Fruit fly (Drosophila melanogaster): ENCODE data around the gene TfIIA-L.
A peak's percentile ranks its signal among the peaks of the same experiment; 100 is the strongest.

TfIIA-L gene

DNA sequence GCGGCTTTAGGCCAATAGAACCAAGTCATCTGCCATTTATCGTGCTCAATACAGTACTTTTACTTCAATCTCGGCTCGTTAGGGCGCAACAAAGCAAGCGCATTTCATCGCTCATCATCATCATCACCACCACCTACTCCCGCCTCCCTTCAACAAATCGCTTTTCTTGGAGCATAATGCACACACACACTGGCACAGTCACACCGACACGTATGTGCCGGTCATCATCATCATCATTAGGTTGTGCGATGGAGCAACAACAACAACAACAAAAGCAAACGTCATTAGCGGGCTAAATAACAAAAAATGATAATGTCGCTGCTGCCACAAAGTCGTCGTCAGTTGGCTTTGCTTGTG, 5.5 kb upstream of the TfIIA-L start (continued):
- no peak for TF ChIP-seq CG1529 (GFP tag; optimal IDR thresholded peaks at IDR 0.05)
- TF ChIP-seq CG34422 (GFP tag; IDR thresholded peaks at IDR 0.05) = peak; percentile 56; the same call in 2 of the 3 replicates
- TF ChIP-seq Myb (GFP tag; optimal IDR thresholded peaks at IDR 0.05) = peak; percentile 47
- no peak for TF ChIP-seq dan (GFP tag; IDR thresholded peaks at IDR 0.05)
- no peak for TF ChIP-seq mld (GFP tag; IDR thresholded peaks at IDR 0.05; ENCODE audit: partially characterized antibody)
- no peak for TF ChIP-seq Ptx1 (GFP tag; IDR thresholded peaks at IDR 0.05)
- no peak for TF ChIP-seq lmd (GFP tag; IDR thresholded peaks at IDR 0.05)
- no peak for TF ChIP-seq dpn (GFP tag; optimal IDR thresholded peaks at IDR 0.05)
- no peak for TF ChIP-seq Lhr (GFP tag; optimal IDR thresholded peaks at IDR 0.05)
- TF ChIP-seq GATAe (GFP tag; conservative IDR thresholded peaks at IDR 0.05) = no peak
- no peak for TF ChIP-seq CG11398 (GFP tag; optimal IDR thresholded peaks at IDR 0.05)
- no peak for TF ChIP-seq croc (GFP tag; conservative IDR thresholded peaks at IDR 0.05)
- TF ChIP-seq CG11085 (GFP tag; IDR thresholded peaks at IDR 0.05) = no peak
- no peak for TF ChIP-seq CG4328 (GFP tag; optimal IDR thresholded peaks at IDR 0.05)
- no peak for TF ChIP-seq eve (GFP tag; optimal IDR thresholded peaks at IDR 0.05)
- TF ChIP-seq Gug (GFP tag; IDR thresholded peaks at IDR 0.05) = no peak
- TF ChIP-seq gfzf (GFP tag; optimal IDR thresholded peaks at IDR 0.05) = no peak
- no peak for TF ChIP-seq kah (GFP tag; optimal IDR thresholded peaks at IDR 0.05)
- 0 out of 2 replicates have a peak, but pooled peaks have one; percentile 4 for TF ChIP-seq ato (GFP tag; IDR thresholded peaks at IDR 0.05; ENCODE audit: partially characterized antibody)
- no peak for TF ChIP-seq CG15601 (tag; optimal IDR thresholded peaks at IDR 0.05)
- no peak for TF ChIP-seq ewg (GFP tag; optimal IDR thresholded peaks at IDR 0.05)
- no peak for TF ChIP-seq sisA (GFP tag; IDR thresholded peaks at IDR 0.05)
- no peak for TF ChIP-seq CG14667 (GFP tag; IDR thresholded peaks at IDR 0.05)
- no peak for TF ChIP-seq pum (GFP tag; optimal IDR thresholded peaks at IDR 0.05)
- no peak for TF ChIP-seq NK7.1 (GFP tag; optimal IDR thresholded peaks at IDR 0.05)
- no peak for TF ChIP-seq Drgx (GFP tag; IDR thresholded peaks at IDR 0.05)
- TF ChIP-seq shn (GFP tag; optimal IDR thresholded peaks at IDR 0.05) = peak; percentile 49
- no peak for TF ChIP-seq CG7928 (GFP tag; optimal IDR thresholded peaks at IDR 0.05)
- no peak for TF ChIP-seq Xbp1 (GFP tag; optimal IDR thresholded peaks at IDR 0.05)
- peak; percentile 33 for TF ChIP-seq CG10543 (GFP tag; optimal IDR thresholded peaks at IDR 0.05)
- TF ChIP-seq CG4854 (GFP tag; optimal IDR thresholded peaks at IDR 0.05) = no peak
- no peak for TF ChIP-seq Hr78 (GFP tag; optimal IDR thresholded peaks at IDR 0.05)
- no peak for TF ChIP-seq bbx (GFP tag; IDR thresholded peaks at IDR 0.05; ENCODE audit: partially characterized antibody)
- peak; percentile 73 for TF ChIP-seq crol (GFP tag; IDR thresholded peaks at IDR 0.05)
- TF ChIP-seq pzg (GFP tag; optimal IDR thresholded peaks at IDR 0.05) = peak; percentile 10
- TF ChIP-seq Dll (GFP tag; IDR thresholded peaks at IDR 0.05; ENCODE audit: partially characterized antibody) = no peak
- no peak for TF ChIP-seq peb (GFP tag; IDR thresholded peaks at IDR 0.05)
- TF ChIP-seq H15 (GFP tag; IDR thresholded peaks at IDR 0.05) = no peak
- TF ChIP-seq CG7556 (GFP tag; optimal IDR thresholded peaks at IDR 0.05) = no peak
- TF ChIP-seq Trl (optimal IDR thresholded peaks at IDR 0.05) = peak in 1 of 2 experiments; percentile 23
- no peak for TF ChIP-seq Trl (GFP tag; optimal IDR thresholded peaks at IDR 0.05)
- no peak for TF ChIP-seq zen2 (GFP tag; IDR thresholded peaks at IDR 0.05; ENCODE audit: partially characterized antibody)
- no peak for TF ChIP-seq ash1 (GFP tag; optimal IDR thresholded peaks at IDR 0.05)
- no peak for TF ChIP-seq da (GFP tag; optimal IDR thresholded peaks at IDR 0.05)
- TF ChIP-seq lab (GFP tag; optimal IDR thresholded peaks at IDR 0.05) = no peak
- no peak for TF ChIP-seq maf-S (GFP tag; optimal IDR thresholded peaks at IDR 0.05)
- TF ChIP-seq grn (GFP tag; optimal IDR thresholded peaks at IDR 0.05) = no peak
- TF ChIP-seq CG5953 (GFP tag; IDR thresholded peaks at IDR 0.05) = no peak
- TF ChIP-seq CG4730 (GFP tag; IDR thresholded peaks at IDR 0.05) = no peak
- no peak for TF ChIP-seq Abd-B (GFP tag; optimal IDR thresholded peaks at IDR 0.05)
- no peak for TF ChIP-seq crc (GFP tag; optimal IDR thresholded peaks at IDR 0.05)
- TF ChIP-seq Xrp1 (GFP tag; IDR thresholded peaks at IDR 0.05) = no peak
- no peak for TF ChIP-seq CHES-1-like (GFP tag; optimal IDR thresholded peaks at IDR 0.05)

All from whole organism, embryonic.